4 fruit fly cellular contexts compared by ENCODE assay signal in genomic region chr2L:19069548-19070145, dm6.
TF ChIP-seq lines count a peak whose summit lies in the region.

Gene CG10702 (minus strand): TSS chr2L:19069851.

- TF ChIP-seq CTCF in whole organism, embryonic (GFP tag; optimal IDR thresholded peaks at IDR 0.05; lab: Kevin White, UChicago) = no peak

TF ChIP-seq in whole organism, embryonic, 481 proteins besides CTCF, POLR2A, EP300 and RAD21 (continues in another document):
- 0 out of 3 replicates have a peak, but pooled peaks have one; percentile 20 for TF ChIP-seq CG2199 (GFP tag; IDR thresholded peaks at IDR 0.05; lab: Robert Waterston, UW)
- no peak for TF ChIP-seq aop (GFP tag; IDR thresholded peaks at IDR 0.05; lab: Robert Waterston, UW)
- TF ChIP-seq CG7556 (GFP tag; optimal IDR thresholded peaks at IDR 0.05; lab: Kevin White, UChicago) = no peak
- TF ChIP-seq ase (GFP tag; IDR thresholded peaks at IDR 0.05; lab: Robert Waterston, UW) = no peak
- peak; percentile 33; the same call in 1 of the 2 replicates for TF ChIP-seq CG31441 (GFP tag; IDR thresholded peaks at IDR 0.05; lab: Robert Waterston, UW)
- TF ChIP-seq vnd (GFP tag; IDR thresholded peaks at IDR 0.05; lab: Robert Waterston, UW; ENCODE audit: partially characterized antibody) = no peak
- peak; percentile 1 for TF ChIP-seq CG10979 (tag; optimal IDR thresholded peaks at IDR 0.05; lab: Kevin White, UChicago)
- TF ChIP-seq CG15073 (GFP tag; optimal IDR thresholded peaks at IDR 0.05; lab: Kevin White, UChicago) = no peak
- no peak for TF ChIP-seq Scr (GFP tag; IDR thresholded peaks at IDR 0.05; lab: Robert Waterston, UW; ENCODE audit: partially characterized antibody)
- TF ChIP-seq Bgb (GFP tag; IDR thresholded peaks at IDR 0.05; lab: Robert Waterston, UW; ENCODE audit: partially characterized antibody) = no peak
- peak; percentile 20 for TF ChIP-seq bcd (GFP tag; optimal IDR thresholded peaks at IDR 0.05; lab: Kevin White, UChicago)
- no peak for TF ChIP-seq CG12104 (GFP tag; optimal IDR thresholded peaks at IDR 0.05; lab: Kevin White, UChicago)
- no peak for TF ChIP-seq tna (GFP tag; IDR thresholded peaks at IDR 0.05; lab: Robert Waterston, UW; ENCODE audit: partially characterized antibody)
- peak; percentile 28 for TF ChIP-seq Ssrp (tag; optimal IDR thresholded peaks at IDR 0.05; lab: Kevin White, UChicago)
- TF ChIP-seq gem (tag; optimal IDR thresholded peaks at IDR 0.05; lab: Kevin White, UChicago) = no peak
- 0 out of 2 replicates have a peak, but pooled peaks have one; percentile 29 for TF ChIP-seq CG32532 (GFP tag; IDR thresholded peaks at IDR 0.05; lab: Robert Waterston, UW)
- TF ChIP-seq CG14965 (GFP tag; optimal IDR thresholded peaks at IDR 0.05; lab: Kevin White, UChicago; ENCODE audit: borderline replicate concordance) = no peak
- TF ChIP-seq CG12744 (GFP tag; optimal IDR thresholded peaks at IDR 0.05; lab: Kevin White, UChicago) = no peak
- no peak for TF ChIP-seq CG7271 (tag; optimal IDR thresholded peaks at IDR 0.05; lab: Kevin White, UChicago)
- TF ChIP-seq CG17328 (GFP tag; IDR thresholded peaks at IDR 0.05; lab: Robert Waterston, UW) = 0 out of 2 replicates have a peak, but pooled peaks have one; percentile 20
- 0 out of 2 replicates have a peak, but pooled peaks have one; percentile 8 for TF ChIP-seq CG9215 (GFP tag; IDR thresholded peaks at IDR 0.05; lab: Robert Waterston, UW)

TF ChIP-seq in whole organism, prepupa, 60 proteins besides CTCF, POLR2A, EP300 and RAD21:
- TF ChIP-seq CG9139 (GFP tag; optimal IDR thresholded peaks at IDR 0.05; lab: Kevin White, UChicago) (no peak), Gug (GFP tag; IDR thresholded peaks at IDR 0.05; lab: Robert Waterston, UW) (no peak), Ets21C (GFP tag; optimal IDR thresholded peaks at IDR 0.05; lab: Kevin White, UChicago) (no peak), lz (GFP tag; optimal IDR thresholded peaks at IDR 0.05; lab: Kevin White, UChicago) (no peak), CG11294 (GFP tag; IDR thresholded peaks at IDR 0.05; lab: Robert Waterston, UW) (no peak), Smox (GFP tag; optimal IDR thresholded peaks at IDR 0.05; lab: Kevin White, UChicago) (no peak), vri (GFP tag; optimal IDR thresholded peaks at IDR 0.05; lab: Kevin White, UChicago) (no peak), spab (GFP tag; optimal IDR thresholded peaks at IDR 0.05; lab: Kevin White, UChicago) (no peak), CG31627 (GFP tag; optimal IDR thresholded peaks at IDR 0.05; lab: Kevin White, UChicago) (no peak), CG8119 (GFP tag; IDR thresholded peaks at IDR 0.05; lab: Robert Waterston, UW) (no peak), eg (GFP tag; IDR thresholded peaks at IDR 0.05; lab: Robert Waterston, UW) (peak; percentile 55; the same call in 2 of the 3 replicates), CG8319 (GFP tag; optimal IDR thresholded peaks at IDR 0.05; lab: Kevin White, UChicago) (no peak), Eip78C (GFP tag; lab: Kevin White, UChicago) (peak; percentile 74), Eip93F (GFP tag; optimal IDR thresholded peaks at IDR 0.05; lab: Kevin White, UChicago) (no peak), Sox102F (GFP tag; optimal IDR thresholded peaks at IDR 0.05; lab: Kevin White, UChicago) (no peak), pdm3 (GFP tag; optimal IDR thresholded peaks at IDR 0.05; lab: Kevin White, UChicago) (no peak), CG32006 (GFP tag; optimal IDR thresholded peaks at IDR 0.05; lab: Kevin White, UChicago) (peak; percentile 47), Met (GFP tag; optimal IDR thresholded peaks at IDR 0.05; lab: Kevin White, UChicago) (no peak), Sox14 (GFP tag; optimal IDR thresholded peaks at IDR 0.05; lab: Kevin White, UChicago) (no peak), fd85E (GFP tag; optimal IDR thresholded peaks at IDR 0.05; lab: Kevin White, UChicago) (no peak), CG16779 (tag; optimal IDR thresholded peaks at IDR 0.05; lab: Kevin White, UChicago) (no peak), Hr39 (GFP tag; optimal IDR thresholded peaks at IDR 0.05; lab: Kevin White, UChicago) (peak; percentile 1), dsx (GFP tag; optimal IDR thresholded peaks at IDR 0.05; lab: Kevin White, UChicago; ENCODE audit: poor library complexity, severe bottlenecking) (no peak)

TF ChIP-seq in whole organism, pupa, 21 proteins besides CTCF, POLR2A, EP300 and RAD21:
- TF ChIP-seq fd96Ca (GFP tag; IDR thresholded peaks at IDR 0.05; lab: Robert Waterston, UW) (peak; percentile 64; the same call in 2 of the 3 replicates), Ets98B (GFP tag; IDR thresholded peaks at IDR 0.05; lab: Robert Waterston, UW) (no peak)
TF ChIP-seq in whole organism, pupa: peak in this region for 1.

TF ChIP-seq in whole organism, wandering third instar larva, 38 proteins besides CTCF, POLR2A, EP300 and RAD21:
- TF ChIP-seq woc (GFP tag; optimal IDR thresholded peaks at IDR 0.05; lab: Kevin White, UChicago) (peak; percentile 45), fru (GFP tag; optimal IDR thresholded peaks at IDR 0.05; lab: Kevin White, UChicago) (no peak), sage (GFP tag; optimal IDR thresholded peaks at IDR 0.05; lab: Kevin White, UChicago) (no peak), ey (GFP tag; optimal IDR thresholded peaks at IDR 0.05; lab: Kevin White, UChicago) (no peak), sv (GFP tag; optimal IDR thresholded peaks at IDR 0.05; lab: Kevin White, UChicago) (no peak), lola (GFP tag; optimal IDR thresholded peaks at IDR 0.05; lab: Kevin White, UChicago) (no peak), Hr83 (GFP tag; optimal IDR thresholded peaks at IDR 0.05; lab: Kevin White, UChicago; ENCODE audit: poor library complexity, severe bottlenecking) (no peak), h (GFP tag; optimal IDR thresholded peaks at IDR 0.05; lab: Kevin White, UChicago) (no peak)

Comparison
In these comparisons a context has a peak if more than half of its experiments do, and no peak if none do; other contexts are left out.
1. Of the 7 proteins assayed by ChIP-seq in both whole organism, embryonic and whole organism, prepupa: peak only in whole organism, embryonic: Sox102F; only in whole organism, prepupa: Hr39; in both: none; in neither: 5.